Fruit fly (Drosophila melanogaster): ENCODE data around the gene CG18547.

Gene CG18547

dm6 chr3R:12010202-12010824 is 30.1 kb upstream of the CG18547 start, which contains the start of the genes KLHL18 and GCC185 (continued):
- no peak for TF ChIP-seq btn (GFP tag; optimal IDR thresholded peaks at IDR 0.05)
- no peak for TF ChIP-seq bowl (GFP tag; IDR thresholded peaks at IDR 0.05)
- peak; percentile 82 for TF ChIP-seq Chrac-16 (GFP tag; optimal IDR thresholded peaks at IDR 0.05)
- peak; percentile 48; the same call in 1 of the 2 replicates for TF ChIP-seq wdn (GFP tag; IDR thresholded peaks at IDR 0.05)
- TF ChIP-seq peb (GFP tag; IDR thresholded peaks at IDR 0.05), result peak; percentile 42; the same call in 1 of the 2 replicates
- TF ChIP-seq gro (GFP tag; optimal IDR thresholded peaks at IDR 0.05), result peak; percentile 64
- TF ChIP-seq ab (GFP tag; optimal IDR thresholded peaks at IDR 0.05), result no peak
- peak; percentile 58; the same call in 1 of the 2 replicates for TF ChIP-seq CG8765 (GFP tag; IDR thresholded peaks at IDR 0.05)
- TF ChIP-seq CG6654 (GFP tag; optimal IDR thresholded peaks at IDR 0.05), result no peak
- TF ChIP-seq gce (GFP tag; IDR thresholded peaks at IDR 0.05), result no peak
- TF ChIP-seq CG18011 (GFP tag; optimal IDR thresholded peaks at IDR 0.05), result no peak
- TF ChIP-seq phol (tag; optimal IDR thresholded peaks at IDR 0.05), result peak; percentile 87
- peak; percentile 35; the same call in 1 of the 2 replicates for TF ChIP-seq Adf1 (GFP tag; IDR thresholded peaks at IDR 0.05)
- no peak for TF ChIP-seq CG10431 (GFP tag; optimal IDR thresholded peaks at IDR 0.05)
- no peak for TF ChIP-seq CG32767 (GFP tag; IDR thresholded peaks at IDR 0.05)
- TF ChIP-seq CG34376 (GFP tag; optimal IDR thresholded peaks at IDR 0.05), result no peak
- TF ChIP-seq sug (tag; optimal IDR thresholded peaks at IDR 0.05), result no peak
- TF ChIP-seq br (optimal IDR thresholded peaks at IDR 0.05), result no peak
- TF ChIP-seq Hsf (GFP tag; optimal IDR thresholded peaks at IDR 0.05), result peak; percentile 74
- no peak for TF ChIP-seq lbe (GFP tag; optimal IDR thresholded peaks at IDR 0.05)
- peak; percentile 47 for TF ChIP-seq CHES-1-like (GFP tag; optimal IDR thresholded peaks at IDR 0.05)
- peak; percentile 76 for TF ChIP-seq CG12104 (GFP tag; optimal IDR thresholded peaks at IDR 0.05)
- TF ChIP-seq HmgZ (tag; optimal IDR thresholded peaks at IDR 0.05), result peak; percentile 65
- peak; percentile 72 for TF ChIP-seq unc-4 (GFP tag; IDR thresholded peaks at IDR 0.05; ENCODE audit: partially characterized antibody)
- TF ChIP-seq her (GFP tag; optimal IDR thresholded peaks at IDR 0.05), result no peak
- peak; percentile 69 for TF ChIP-seq CG14441 (GFP tag; IDR thresholded peaks at IDR 0.05)
- TF ChIP-seq CG17186 (GFP tag; optimal IDR thresholded peaks at IDR 0.05), result no peak
- TF ChIP-seq Dref (GFP tag; IDR thresholded peaks at IDR 0.05), result peak; percentile 66
- TF ChIP-seq MBD-R2 (GFP tag; IDR thresholded peaks at IDR 0.05), result peak; percentile 82
- TF ChIP-seq Hand (GFP tag; optimal IDR thresholded peaks at IDR 0.05), result no peak
- no peak for TF ChIP-seq prd (optimal IDR thresholded peaks at IDR 0.05)
- TF ChIP-seq prd (GFP tag; IDR thresholded peaks at IDR 0.05), result peak; percentile 89
- TF ChIP-seq amos (GFP tag; IDR thresholded peaks at IDR 0.05; ENCODE audit: partially characterized antibody), result peak; percentile 78
- TF ChIP-seq Spps (tag; optimal IDR thresholded peaks at IDR 0.05), result peak; percentile 45
- TF ChIP-seq Gug (GFP tag; IDR thresholded peaks at IDR 0.05), result peak; percentile 58; the same call in 3 of the 4 replicates
- TF ChIP-seq CG11695 (GFP tag; IDR thresholded peaks at IDR 0.05), result 0 out of 3 replicates have a peak, but pooled peaks have one; percentile 43
- peak; percentile 73 for TF ChIP-seq vvl (GFP tag; IDR thresholded peaks at IDR 0.05)
- peak; percentile 90 for TF ChIP-seq CG4404 (GFP tag; IDR thresholded peaks at IDR 0.05)
- TF ChIP-seq chn (GFP tag; optimal IDR thresholded peaks at IDR 0.05), result peak; percentile 58
- TF ChIP-seq gsb-n (tag; optimal IDR thresholded peaks at IDR 0.05), result no peak
- TF ChIP-seq Rx (GFP tag; IDR thresholded peaks at IDR 0.05), result peak; percentile 35; the same call in 1 of the 2 replicates
- no peak for TF ChIP-seq pb (GFP tag; optimal IDR thresholded peaks at IDR 0.05)
- peak; percentile 83 for TF ChIP-seq grau (tag; optimal IDR thresholded peaks at IDR 0.05)
- TF ChIP-seq ci (GFP tag; IDR thresholded peaks at IDR 0.05), result no peak
- TF ChIP-seq schlank (tag; optimal IDR thresholded peaks at IDR 0.05), result peak; percentile 11
- TF ChIP-seq stwl (tag; optimal IDR thresholded peaks at IDR 0.05), result peak; percentile 56
- TF ChIP-seq sc (optimal IDR thresholded peaks at IDR 0.05), result no peak
- TF ChIP-seq sc (GFP tag; optimal IDR thresholded peaks at IDR 0.05), result peak; percentile 57
- TF ChIP-seq Sox100B (GFP tag; optimal IDR thresholded peaks at IDR 0.05), result no peak
- no peak for TF ChIP-seq Dfd (GFP tag; optimal IDR thresholded peaks at IDR 0.05)
- peak; percentile 53; the same call in 1 of the 2 replicates for TF ChIP-seq CG11247 (GFP tag; IDR thresholded peaks at IDR 0.05)
- TF ChIP-seq Scr (GFP tag; IDR thresholded peaks at IDR 0.05; ENCODE audit: partially characterized antibody), result peak; percentile 89
